Worm (Caenorhabditis elegans) whole organism, L4/young adult: ENCODE results near the gene apl-1.

Experiments used
- W03F9.2 ChIP-seq: fragments of 150-350 bp; optimal IDR thresholded peaks from 2 replicates; lab custom pipeline; 2014; ENCODE audit warnings: missing biosample characterization, missing genetic modification characterization
- dao-5 ChIP-seq: sonication (generic microtip); optimal IDR thresholded peaks from 2 replicates; lab custom pipeline; 2016; ENCODE audit warnings: missing genotype, missing genetic modification characterization, moderate library complexity, missing compliant biosample characterization
- him-1 ChIP-seq: sonication (generic microtip); optimal IDR thresholded peaks from 2 replicates; lab custom pipeline; 2016; ENCODE audit warnings: missing genotype, missing genetic modification reagents, missing genetic modification characterization, missing compliant biosample characterization

Gene apl-1

ce11 chrX:5084080-5084479 lies 32.6 kb downstream of the apl-1 start:
- TF ChIP-seq him-1: no peak
- TF ChIP-seq dao-5: no peak
- no peak for TF ChIP-seq W03F9.2 (tag; lab: Kevin White, UChicago)

- no peak for TF ChIP-seq dao-5
- no peak for TF ChIP-seq W03F9.2 (tag; lab: Kevin White, UChicago)
- TF ChIP-seq him-1: no peak
Measured at ce11 chrX:5079297-5079696, 37.4 kb downstream of the apl-1 start.

ce11 chrX:5077696-5078343 lies 38.8 kb downstream of the apl-1 start, which contains the start of gene cal-5:
TSS of gene cal-5 (minus strand) at chrX:5077961.
- TF ChIP-seq W03F9.2 (tag; lab: Kevin White, UChicago): no peak
- TF ChIP-seq him-1: no peak
- TF ChIP-seq dao-5: no peak

- TF ChIP-seq him-1 (no peak), W03F9.2 (tag; lab: Kevin White, UChicago) (no peak), dao-5 (no peak)
Measured at ce11 chrX:5075538-5075937, 41.1 kb downstream of the apl-1 start.

ce11 chrX:5073895-5074294 lies 42.8 kb downstream of the apl-1 start:
- TF ChIP-seq dao-5: no peak
- no peak for TF ChIP-seq W03F9.2 (tag; lab: Kevin White, UChicago)
- no peak for TF ChIP-seq him-1

- no peak for TF ChIP-seq W03F9.2 (tag; lab: Kevin White, UChicago)
- no peak for TF ChIP-seq dao-5
- TF ChIP-seq him-1: no peak
Measured at ce11 chrX:5071025-5071424, 45.6 kb downstream of the apl-1 start.

- TF ChIP-seq W03F9.2 (tag; lab: Kevin White, UChicago) (no peak), him-1 (no peak), dao-5 (no peak)
Measured at ce11 chrX:5067796-5068195, 48.9 kb downstream of the apl-1 start, which contains the start of gene clc-7. TSS of gene clc-7 (plus strand) at chrX:5068096.

ce11 chrX:5066570-5066969 lies 50.1 kb downstream of the apl-1 start:
- TF ChIP-seq him-1 (no peak), dao-5 (no peak), W03F9.2 (tag; lab: Kevin White, UChicago) (no peak)

ce11 chrX:5063750-5064652 lies 52.7 kb downstream of the apl-1 start, which contains the start of gene C24H10.2:
TSS of gene C24H10.2 (plus strand) at chrX:5064602.
- TF ChIP-seq him-1 (peak; percentile 3), dao-5 (no peak)
